Fruit fly (Drosophila melanogaster) whole organism: ENCODE measurements around the gene CG5001.

Source experiments
- CG8478 ChIP-seq: fragments of >200 bp; optimal IDR thresholded peaks from 2 replicates; lab custom pipeline; 2018; ENCODE audit warnings: inconsistent platforms
- Dll ChIP-seq: fragments of >200 bp; optimal IDR thresholded peaks from 2 replicates; lab custom pipeline; 2017
- EcR ChIP-seq, 2 experiments: fragments of >200 bp; optimal IDR thresholded peaks; 2 replicates each; lab custom pipeline; 2017; ENCODE audit warnings: missing biosample characterization in 2 of 2, missing genetic modification characterization in 2 of 2, missing genetic modification reagents in 2 of 2
- pan ChIP-seq: fragments of >200 bp; optimal IDR thresholded peaks from 2 replicates; lab custom pipeline; 2017
- psq ChIP-seq: fragments of >200 bp; optimal IDR thresholded peaks from 2 replicates; lab custom pipeline; 2017
- usp ChIP-seq: fragments of >200 bp; optimal IDR thresholded peaks from 2 replicates; lab custom pipeline; 2017; ENCODE audit warnings: missing biosample characterization, missing genetic modification characterization, mixed read lengths

CG5001 gene

dm6 chr2L:1230691-1231090 lies 45.1 kb downstream of the CG5001 start:
- TF ChIP-seq CG8478 (lab: Kevin White, UChicago) (no peak), EcR (GFP tag; optimal IDR thresholded peaks at IDR 0.05; lab: Kevin White, UChicago) (no peak), pan (no peak), psq (no peak), Dll (lab: Kevin White, UChicago) (no peak), usp (no peak)

dm6 chr2L:1239736-1240135 lies 54.2 kb downstream of the CG5001 start, which contains the start of gene CG5397:
Gene CG5397, plus strand, starts transcription at chr2L:1240036.
- TF ChIP-seq usp, result no peak
- TF ChIP-seq EcR (GFP tag; optimal IDR thresholded peaks at IDR 0.05; lab: Kevin White, UChicago), result no peak
- TF ChIP-seq CG8478 (lab: Kevin White, UChicago), result no peak
- TF ChIP-seq psq, result no peak
- no peak for TF ChIP-seq pan
- no peak for TF ChIP-seq Dll (lab: Kevin White, UChicago)
